Fruit fly (Drosophila melanogaster): ENCODE data around the gene REPTOR.
A peak's percentile ranks its signal among the peaks of the same experiment; 100 is the strongest.

The REPTOR gene

DNA sequence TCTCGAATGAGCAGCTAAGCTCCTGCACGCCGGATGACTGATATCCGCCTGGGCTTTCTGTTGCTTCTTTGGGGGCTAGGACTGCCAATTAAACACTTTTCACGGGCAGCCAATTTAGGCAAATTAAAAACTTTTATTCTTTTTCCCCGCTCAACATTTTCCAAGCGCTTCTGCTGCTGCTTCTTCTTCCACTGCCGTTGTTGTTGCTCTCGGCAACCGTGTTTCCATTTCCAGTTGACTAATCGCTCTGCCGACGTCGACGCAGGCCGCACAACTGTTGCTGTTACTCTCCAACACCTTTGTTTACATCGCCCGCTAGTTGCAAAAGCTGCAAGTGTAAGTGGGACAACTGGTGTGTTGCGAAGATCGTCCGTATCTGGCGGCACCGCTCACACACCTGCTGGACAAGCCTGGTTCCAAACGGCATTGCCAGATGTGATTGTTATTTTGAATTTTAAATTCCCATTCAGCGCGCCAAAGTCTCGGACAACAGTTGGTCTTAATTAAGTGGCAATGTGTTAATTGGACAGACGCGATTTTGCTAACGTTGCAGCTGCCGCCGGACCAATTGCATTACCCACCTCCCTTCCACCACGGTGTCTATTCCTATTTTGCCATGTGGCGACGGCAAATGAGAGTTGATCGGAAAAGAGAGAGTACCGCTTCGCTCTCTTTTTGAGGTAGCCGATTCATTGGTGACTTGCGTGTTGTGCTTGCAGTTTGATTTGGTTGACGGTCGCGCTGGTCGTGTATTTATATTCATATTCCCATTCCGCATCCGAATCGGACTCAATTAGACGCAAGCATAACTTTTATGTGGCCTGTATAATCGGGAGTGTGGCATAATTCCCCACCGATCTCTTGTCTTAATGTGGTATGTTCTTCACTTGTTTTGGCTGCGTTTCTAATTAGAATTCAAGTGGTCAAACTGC, 47.5 kb upstream of the REPTOR start, which contains the start of gene Wsck (continued):
- TF ChIP-seq Trl (optimal IDR thresholded peaks at IDR 0.05): peak; percentile 51 to 74
- peak; percentile 14 for TF ChIP-seq Trl (GFP tag; optimal IDR thresholded peaks at IDR 0.05)
- TF ChIP-seq CG31365 (tag; optimal IDR thresholded peaks at IDR 0.05): no peak
- no peak for TF ChIP-seq Dfd (GFP tag; optimal IDR thresholded peaks at IDR 0.05)
- no peak for TF ChIP-seq CG15696 (tag; optimal IDR thresholded peaks at IDR 0.05)
- TF ChIP-seq CG4328 (GFP tag; optimal IDR thresholded peaks at IDR 0.05): no peak
- no peak for TF ChIP-seq sug (tag; optimal IDR thresholded peaks at IDR 0.05)
- TF ChIP-seq CG13424 (tag; optimal IDR thresholded peaks at IDR 0.05): peak; percentile 2
- TF ChIP-seq Hr51 (GFP tag; optimal IDR thresholded peaks at IDR 0.05): no peak
- TF ChIP-seq Max (GFP tag; optimal IDR thresholded peaks at IDR 0.05): peak; percentile 23
- TF ChIP-seq luna (GFP tag; optimal IDR thresholded peaks at IDR 0.05): no peak
- no peak for TF ChIP-seq sc (optimal IDR thresholded peaks at IDR 0.05)
- no peak for TF ChIP-seq sc (GFP tag; optimal IDR thresholded peaks at IDR 0.05)
- TF ChIP-seq CG2678 (tag; optimal IDR thresholded peaks at IDR 0.05): no peak
- no peak for TF ChIP-seq h (optimal IDR thresholded peaks at IDR 0.05)
- TF ChIP-seq CG2889 (GFP tag; IDR thresholded peaks at IDR 0.05): no peak
- no peak for TF ChIP-seq pho (GFP tag; optimal IDR thresholded peaks at IDR 0.05)
- TF ChIP-seq Side (GFP tag; optimal IDR thresholded peaks at IDR 0.05): no peak
- no peak for TF ChIP-seq toy (GFP tag; IDR thresholded peaks at IDR 0.05)
- peak; percentile 62 for TF ChIP-seq kah (GFP tag; optimal IDR thresholded peaks at IDR 0.05)
- TF ChIP-seq H2.0 (GFP tag; IDR thresholded peaks at IDR 0.05): no peak
- peak; percentile 5 for TF ChIP-seq Sry-δ (GFP tag; optimal IDR thresholded peaks at IDR 0.05)
- TF ChIP-seq lilli (GFP tag; optimal IDR thresholded peaks at IDR 0.05): no peak
- TF ChIP-seq CTCF (GFP tag; optimal IDR thresholded peaks at IDR 0.05): no peak
- no peak for TF ChIP-seq Antp (GFP tag; optimal IDR thresholded peaks at IDR 0.05)
- no peak for TF ChIP-seq klu (GFP tag; IDR thresholded peaks at IDR 0.05)
- TF ChIP-seq shn (GFP tag; optimal IDR thresholded peaks at IDR 0.05): peak; percentile 28
- no peak for TF ChIP-seq Fer2 (tag; optimal IDR thresholded peaks at IDR 0.05)
- TF ChIP-seq Pdp1 (GFP tag; optimal IDR thresholded peaks at IDR 0.05): peak in 1 of 2 experiments; percentile 20
- TF ChIP-seq Poxn (GFP tag; IDR thresholded peaks at IDR 0.05): no peak
- TF ChIP-seq Lhr (GFP tag; optimal IDR thresholded peaks at IDR 0.05): no peak
- TF ChIP-seq CG1647 (GFP tag; optimal IDR thresholded peaks at IDR 0.05): no peak
- no peak for TF ChIP-seq CG4424 (GFP tag; optimal IDR thresholded peaks at IDR 0.05)
- no peak for TF ChIP-seq CG31441 (GFP tag; IDR thresholded peaks at IDR 0.05)
- no peak for TF ChIP-seq HLH54F (GFP tag; optimal IDR thresholded peaks at IDR 0.05)
- peak; percentile 99 for TF ChIP-seq CG9215 (GFP tag; IDR thresholded peaks at IDR 0.05)
- TF ChIP-seq tin (GFP tag; optimal IDR thresholded peaks at IDR 0.05): no peak
- no peak for TF ChIP-seq croc (GFP tag; conservative IDR thresholded peaks at IDR 0.05)
- no peak for TF ChIP-seq CG12744 (GFP tag; optimal IDR thresholded peaks at IDR 0.05)
- no peak for TF ChIP-seq bcd (GFP tag; optimal IDR thresholded peaks at IDR 0.05)
- TF ChIP-seq CG14710 (tag; optimal IDR thresholded peaks at IDR 0.05): no peak
- peak; percentile 13 for TF ChIP-seq cg (GFP tag; optimal IDR thresholded peaks at IDR 0.05)
- no peak for TF ChIP-seq Hr3 (GFP tag; optimal IDR thresholded peaks at IDR 0.05)
- TF ChIP-seq BtbVII (GFP tag; optimal IDR thresholded peaks at IDR 0.05): no peak
- no peak for TF ChIP-seq CG7357 (GFP tag; IDR thresholded peaks at IDR 0.05)
- no peak for TF ChIP-seq CG7928 (GFP tag; optimal IDR thresholded peaks at IDR 0.05)
- peak; percentile 36; the same call in 1 of the 2 replicates for TF ChIP-seq CG13287 (GFP tag; IDR thresholded peaks at IDR 0.05; ENCODE audit: partially characterized antibody)
- no peak for TF ChIP-seq onecut (GFP tag; IDR thresholded peaks at IDR 0.05)
- TF ChIP-seq abd-A (tag; optimal IDR thresholded peaks at IDR 0.05): no peak
- TF ChIP-seq CG12071 (GFP tag; optimal IDR thresholded peaks at IDR 0.05): no peak
- peak; percentile 34; the same call in 1 of the 2 replicates for TF ChIP-seq Rfx (GFP tag; IDR thresholded peaks at IDR 0.05)
